Worm (Caenorhabditis elegans) whole organism, late embryonic: Measurements from ENCODE around the gene C31H2.14.

Experiments used
- C38D4.7 ChIP-seq: fragments of 200-800 bp; sonication (Bioruptor generic); optimal IDR thresholded peaks from 2 replicates; lab custom pipeline; 2018; ENCODE audit warnings: mild to moderate bottlenecking, missing genetic modification characterization, moderate library complexity, missing compliant biosample characterization
- K09A11.1 ChIP-seq: sonication (generic microtip); optimal IDR thresholded peaks from 2 replicates; lab custom pipeline; 2017; ENCODE audit warnings: antibody characterized with exemption, mild to moderate bottlenecking, missing genetic modification characterization, missing compliant biosample characterization; ENCODE audit not compliant: insufficient read depth
- T23F11.4 ChIP-seq: fragments of 200-800 bp; sonication (Bioruptor generic); optimal IDR thresholded peaks from 2 replicates; lab custom pipeline; 2018; ENCODE audit warnings: mild to moderate bottlenecking, missing genetic modification characterization, missing compliant biosample characterization
- Y22D7AL.16 ChIP-seq: sonication (generic microtip); optimal IDR thresholded peaks from 2 replicates; lab custom pipeline; 2016; ENCODE audit warnings: missing genetic modification characterization, missing compliant biosample characterization
- ceh-14 ChIP-seq: sonication (generic microtip); optimal IDR thresholded peaks from 2 replicates; lab custom pipeline; 2016; ENCODE audit warnings: missing genotype, missing genetic modification characterization, missing compliant biosample characterization
- ceh-18 ChIP-seq: sonication (generic microtip); optimal IDR thresholded peaks from 2 replicates; lab custom pipeline; 2016; ENCODE audit warnings: missing genetic modification characterization, missing compliant biosample characterization
- ceh-2 ChIP-seq: sonication (generic microtip); optimal IDR thresholded peaks from 2 replicates; lab custom pipeline; 2016; ENCODE audit warnings: missing genotype, missing genetic modification characterization, missing compliant biosample characterization
- ceh-22 ChIP-seq: sonication (generic microtip); optimal IDR thresholded peaks from 2 replicates; lab custom pipeline; 2017; ENCODE audit warnings: missing biosample characterization, missing genetic modification characterization
- ceh-30 ChIP-seq: fragments of 150-350 bp; optimal IDR thresholded peaks from 2 replicates; lab custom pipeline; 2014; ENCODE audit warnings: missing biosample characterization, missing genetic modification characterization
- ceh-31 ChIP-seq: sonication (generic microtip); optimal IDR thresholded peaks from 2 replicates; lab custom pipeline; 2016; ENCODE audit warnings: missing genetic modification characterization, missing compliant biosample characterization
- ceh-45 ChIP-seq: fragments of 200-800 bp; sonication (Bioruptor generic); IDR thresholded peaks from 2 replicates; pipeline ENCODE4 v1.3.6; 2022; ENCODE audit warnings: missing genetic modification reagents, missing genetic modification characterization, missing compliant biosample characterization
- ceh-48 ChIP-seq: sonication (generic microtip); optimal IDR thresholded peaks from 2 replicates; lab custom pipeline; 2016; ENCODE audit warnings: missing genetic modification characterization, inconsistent platforms, missing compliant biosample characterization
- ceh-9 ChIP-seq: sonication (generic microtip); optimal IDR thresholded peaks from 2 replicates; lab custom pipeline; 2016; ENCODE audit warnings: mild to moderate bottlenecking, missing genetic modification characterization, inconsistent platforms, missing compliant biosample characterization
- dmd-4 ChIP-seq: sonication (generic microtip); optimal IDR thresholded peaks from 2 replicates; lab custom pipeline; 2016; ENCODE audit warnings: borderline replicate concordance, missing genetic modification characterization, missing compliant biosample characterization
- elt-4 ChIP-seq: sonication (generic microtip); optimal IDR thresholded peaks from 2 replicates; lab custom pipeline; 2016; ENCODE audit warnings: missing genetic modification characterization, missing compliant biosample characterization
- ets-4 ChIP-seq: sonication (generic microtip); optimal IDR thresholded peaks from 2 replicates; lab custom pipeline; 2016; ENCODE audit warnings: missing genetic modification characterization, missing compliant biosample characterization
- eyg-1 ChIP-seq: sonication (generic microtip); optimal IDR thresholded peaks from 2 replicates; lab custom pipeline; 2016; ENCODE audit warnings: missing genotype, missing genetic modification characterization, missing compliant biosample characterization
- fkh-6 ChIP-seq: sonication (generic microtip); optimal IDR thresholded peaks from 2 replicates; lab custom pipeline; 2016; ENCODE audit warnings: missing genetic modification characterization, missing compliant biosample characterization
- hlh-13 ChIP-seq: fragments of 200-800 bp; sonication (Bioruptor generic); optimal IDR thresholded peaks from 2 replicates; lab custom pipeline; 2018; ENCODE audit warnings: mild to moderate bottlenecking, missing genetic modification characterization, missing compliant biosample characterization
- hlh-6 ChIP-seq: sonication (generic microtip); optimal IDR thresholded peaks from 2 replicates; lab custom pipeline; 2016; ENCODE audit warnings: missing genotype, missing genetic modification characterization, missing compliant biosample characterization
- hlh-8 ChIP-seq: sonication (generic microtip); optimal IDR thresholded peaks from 2 replicates; lab custom pipeline; 2016; ENCODE audit warnings: missing genotype, missing genetic modification characterization, missing compliant biosample characterization
- lin-11 ChIP-seq: fragments of 200-800 bp; sonication (Bioruptor generic); optimal IDR thresholded peaks from 2 replicates; lab custom pipeline; 2018; ENCODE audit warnings: mild to moderate bottlenecking, missing genetic modification characterization, missing compliant biosample characterization
- nfya-1 ChIP-seq: sonication (generic microtip); optimal IDR thresholded peaks from 2 replicates; lab custom pipeline; 2017; ENCODE audit warnings: missing genetic modification characterization, mild to moderate bottlenecking, missing compliant biosample characterization, antibody characterized with exemption, moderate library complexity
- nhr-11 ChIP-seq: fragments of 150-350 bp; optimal IDR thresholded peaks from 2 replicates; lab custom pipeline; 2014; ENCODE audit warnings: missing biosample characterization, missing genetic modification characterization
- nhr-232 ChIP-seq: sonication (generic microtip); optimal IDR thresholded peaks from 2 replicates; lab custom pipeline; 2016; ENCODE audit warnings: missing genetic modification characterization, missing compliant biosample characterization
- odd-2 ChIP-seq: sonication (generic microtip); optimal IDR thresholded peaks from 2 replicates; lab custom pipeline; 2017; ENCODE audit warnings: antibody characterized with exemption, mild to moderate bottlenecking, missing genetic modification characterization, missing compliant biosample characterization
- pag-3 ChIP-seq: sonication (generic microtip); optimal IDR thresholded peaks from 2 replicates; lab custom pipeline; 2016; ENCODE audit warnings: missing compliant biosample characterization, missing genetic modification characterization, borderline replicate concordance
- pax-1 ChIP-seq: fragments of 150-350 bp; optimal IDR thresholded peaks from 2 replicates; lab custom pipeline; 2014; ENCODE audit warnings: missing biosample characterization, missing genetic modification characterization
- pha-4 ChIP-seq: fragments of 150-350 bp; optimal IDR thresholded peaks from 2 replicates; lab custom pipeline; 2018; ENCODE audit warnings: missing biosample characterization, missing genetic modification reagents, missing genetic modification characterization
- pqm-1 ChIP-seq: sonication (generic microtip); optimal IDR thresholded peaks from 2 replicates; lab custom pipeline; 2016; ENCODE audit warnings: missing genetic modification characterization, missing compliant biosample characterization
- ref-2 ChIP-seq: sonication (generic microtip); optimal IDR thresholded peaks from 2 replicates; lab custom pipeline; 2016; ENCODE audit warnings: missing genetic modification characterization, missing compliant biosample characterization
- rnt-1 ChIP-seq: sonication (generic microtip); optimal IDR thresholded peaks from 2 replicates; lab custom pipeline; 2016; ENCODE audit warnings: missing genetic modification characterization, missing compliant biosample characterization
- sox-2 ChIP-seq: fragments of 200-800 bp; sonication (Bioruptor generic); IDR thresholded peaks from 2 replicates; pipeline ENCODE4 v1.3.6; 2022; ENCODE audit warnings: missing genetic modification reagents, missing genetic modification characterization, missing compliant biosample characterization
- syd-9 ChIP-seq: sonication (generic microtip); optimal IDR thresholded peaks from 2 replicates; lab custom pipeline; 2016; ENCODE audit warnings: mild to moderate bottlenecking, missing genetic modification characterization, moderate library complexity, missing compliant biosample characterization
- tbx-2 ChIP-seq: sonication (generic microtip); optimal IDR thresholded peaks from 2 replicates; lab custom pipeline; 2016; ENCODE audit warnings: missing genetic modification characterization, missing compliant biosample characterization
- unc-3 ChIP-seq, 2 experiments: fragments of 200-800 bp in 1 of 2; sonication (Bioruptor generic) in 1 of 2; sonication (generic microtip) in 1 of 2; conservative IDR thresholded peaks in 1 of 2; optimal IDR thresholded peaks in 1 of 2; 2 replicates each; pipeline versions ENCODE4 v1.3.6 to Lab custom; 2016 to 2022; ENCODE audit warnings: missing compliant biosample characterization in 2 of 2, missing genetic modification characterization in 2 of 2, missing genetic modification reagents in 1 of 2
- unc-42 ChIP-seq: sonication (generic microtip); optimal IDR thresholded peaks from 2 replicates; lab custom pipeline; 2016; ENCODE audit warnings: missing genotype, missing genetic modification characterization, missing compliant biosample characterization
- ztf-16 ChIP-seq: sonication (generic microtip); optimal IDR thresholded peaks from 2 replicates; lab custom pipeline; 2017; ENCODE audit warnings: missing genetic modification characterization, missing compliant biosample characterization

Gene C31H2.14

ce11 chrX:5106187-5106694, 41.8 kb upstream of the C31H2.14 start:
- TF ChIP-seq ceh-14 (tag; lab: Kevin White, UChicago) = no peak
- no peak for TF ChIP-seq ceh-31 (tag; lab: Kevin White, UChicago)
- no peak for TF ChIP-seq hlh-13 (GFP tag; lab: Kevin White, UChicago)
- TF ChIP-seq ztf-16 (tag; lab: Kevin White, UChicago) = no peak
- no peak for TF ChIP-seq syd-9 (tag; lab: Kevin White, UChicago)
- TF ChIP-seq ceh-2 (tag; lab: Kevin White, UChicago) = no peak
- TF ChIP-seq K09A11.1 = no peak
- TF ChIP-seq unc-42 (tag; lab: Kevin White, UChicago) = no peak
- no peak for TF ChIP-seq odd-2 (tag; lab: Kevin White, UChicago)
- no peak for TF ChIP-seq eyg-1
- no peak for TF ChIP-seq fkh-6 (tag; lab: Kevin White, UChicago)
- TF ChIP-seq pqm-1 = no peak
- TF ChIP-seq nfya-1 = no peak
- no peak for TF ChIP-seq elt-4 (tag; lab: Kevin White, UChicago)
- TF ChIP-seq sox-2 (GFP tag; lab: Robert Waterston, UW) = no peak
- no peak for TF ChIP-seq ceh-22 (tag; lab: Kevin White, UChicago)
- no peak for TF ChIP-seq tbx-2
- TF ChIP-seq ceh-30 (tag; lab: Kevin White, UChicago) = no peak

- no peak for TF ChIP-seq ceh-22 (tag; lab: Kevin White, UChicago)
- TF ChIP-seq ceh-14 (tag; lab: Kevin White, UChicago) = no peak
- TF ChIP-seq ceh-18 (tag; lab: Kevin White, UChicago) = no peak
- TF ChIP-seq odd-2 (tag; lab: Kevin White, UChicago) = no peak
- no peak for TF ChIP-seq hlh-8 (tag; lab: Kevin White, UChicago)
- TF ChIP-seq T23F11.4 (GFP tag; lab: Kevin White, UChicago) = no peak
- no peak for TF ChIP-seq C38D4.7 (GFP tag; lab: Kevin White, UChicago)
- TF ChIP-seq ceh-48 (tag; lab: Kevin White, UChicago) = no peak
- TF ChIP-seq rnt-1 (tag; lab: Kevin White, UChicago) = no peak
Observed at ce11 chrX:5106942-5107341, 41.1 kb upstream of the C31H2.14 start, which contains the start of gene C42D8.9. Gene C42D8.9 (minus strand): TSS chrX:5107042.

DNA sequence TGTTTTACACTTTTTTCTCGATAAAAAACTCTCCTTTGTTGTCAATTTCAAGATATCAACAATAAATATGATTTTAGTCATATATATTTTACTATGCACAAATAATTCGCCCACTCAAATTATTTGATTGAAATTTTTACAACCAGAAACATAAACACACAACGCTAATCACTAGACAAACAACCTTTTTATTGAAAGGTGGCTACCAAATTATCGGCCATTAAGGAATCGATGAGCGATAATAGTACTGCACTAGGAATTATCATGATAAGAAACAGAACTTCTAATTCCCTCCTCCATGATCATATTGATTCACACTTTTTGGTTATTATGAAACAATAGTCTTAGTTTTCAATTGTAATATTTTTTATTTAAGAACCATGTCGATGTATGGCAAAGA, 38.9 kb upstream of the C31H2.14 start, which contains the start of gene C42D8.1:
Gene C42D8.1 (plus strand): TSS at position 377 of the 400 bp plus-strand sequence.
- TF ChIP-seq nhr-232 (tag; lab: Kevin White, UChicago) = no peak
- no peak for TF ChIP-seq pha-4 (tag; lab: Kevin White, UChicago)
- TF ChIP-seq ceh-9 = no peak
- TF ChIP-seq hlh-13 (GFP tag; lab: Kevin White, UChicago) = no peak
- no peak for TF ChIP-seq ceh-2 (tag; lab: Kevin White, UChicago)
- no peak for TF ChIP-seq ets-4 (tag; lab: Kevin White, UChicago)
- TF ChIP-seq C38D4.7 (GFP tag; lab: Kevin White, UChicago) = no peak
- TF ChIP-seq hlh-8 (tag; lab: Kevin White, UChicago) = no peak
- TF ChIP-seq ceh-48 (tag; lab: Kevin White, UChicago) = no peak
- no peak for TF ChIP-seq pax-1 (tag; lab: Kevin White, UChicago)
- TF ChIP-seq unc-3 (GFP tag; conservative IDR thresholded peaks at IDR 0.05; lab: Robert Waterston, UW) = no peak
- TF ChIP-seq unc-3 (tag; optimal IDR thresholded peaks at IDR 0.05; lab: Kevin White, UChicago) = no peak
- TF ChIP-seq pag-3 (tag; lab: Kevin White, UChicago) = no peak
- TF ChIP-seq ceh-30 (tag; lab: Kevin White, UChicago) = no peak
- no peak for TF ChIP-seq hlh-6 (tag; lab: Kevin White, UChicago)
- TF ChIP-seq nhr-11 = no peak
- no peak for TF ChIP-seq Y22D7AL.16 (tag; lab: Kevin White, UChicago)

DNA sequence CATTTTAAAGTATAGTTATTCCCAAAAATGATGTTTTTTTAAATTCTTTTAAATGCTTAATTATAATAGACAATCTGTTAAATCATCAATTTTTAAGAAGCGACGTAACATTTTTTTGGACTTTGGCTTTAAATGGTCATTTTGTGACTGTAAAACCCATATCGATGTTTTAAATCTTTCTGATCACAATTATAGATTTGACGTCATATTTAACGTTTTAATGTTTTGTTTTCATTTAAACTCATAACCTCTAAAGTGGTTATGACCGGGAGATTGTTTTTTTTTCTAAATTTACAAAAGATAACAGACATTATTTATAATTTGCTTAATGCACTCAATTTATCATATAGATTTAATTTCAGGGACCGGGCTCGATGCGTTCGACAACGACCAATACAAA, 36.1 kb upstream of the C31H2.14 start:
- TF ChIP-seq unc-42 (tag; lab: Kevin White, UChicago) (no peak), hlh-8 (tag; lab: Kevin White, UChicago) (no peak), ceh-45 (no peak), lin-11 (tag; lab: Kevin White, UChicago) (no peak), ceh-31 (tag; lab: Kevin White, UChicago) (no peak), ref-2 (tag; lab: Kevin White, UChicago) (no peak), Y22D7AL.16 (tag; lab: Kevin White, UChicago) (no peak), rnt-1 (tag; lab: Kevin White, UChicago) (no peak), dmd-4 (tag; lab: Kevin White, UChicago) (no peak), ets-4 (tag; lab: Kevin White, UChicago) (no peak), unc-3 (GFP tag; conservative IDR thresholded peaks at IDR 0.05; lab: Robert Waterston, UW) (no peak), unc-3 (tag; optimal IDR thresholded peaks at IDR 0.05; lab: Kevin White, UChicago) (no peak), ceh-30 (tag; lab: Kevin White, UChicago) (no peak)
